Fruit fly (Drosophila melanogaster): Measurements from ENCODE around the gene CG7990.
A peak's percentile ranks its signal among the peaks of the same experiment; 100 is the strongest.

The CG7990 gene

DNA sequence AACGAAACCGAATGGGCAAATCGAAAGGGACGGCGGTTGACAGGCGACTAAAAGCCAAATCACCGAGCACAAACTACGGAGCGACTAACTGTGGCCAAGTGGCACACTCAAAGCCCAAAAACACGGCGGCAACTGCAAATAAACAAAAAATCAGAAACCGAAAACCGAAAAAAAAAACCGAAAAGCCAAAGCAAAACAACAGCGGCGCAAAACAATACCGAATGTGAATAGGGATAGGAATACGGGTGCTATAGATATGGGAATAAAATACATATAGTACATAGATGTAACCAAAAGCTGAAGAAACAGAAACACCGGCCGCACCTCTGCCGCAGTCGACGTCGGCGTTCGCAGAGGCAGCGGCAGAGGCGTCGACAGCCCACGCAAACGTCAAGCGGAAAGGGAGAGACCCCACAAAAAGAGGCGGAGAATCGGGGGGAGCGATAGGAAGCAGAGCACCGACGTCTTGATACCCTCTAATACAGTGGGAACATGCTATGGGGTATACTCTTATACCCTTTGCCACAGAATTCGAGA lies 34.7 kb downstream of the CG7990 start, which contains the start of gene RhoGAP18B:
Gene RhoGAP18B, minus strand, starts transcription at position 51 of the 537 bp plus-strand sequence.
- no peak for TF ChIP-seq CG1620 (GFP tag; optimal IDR thresholded peaks at IDR 0.05)
- no peak for TF ChIP-seq bab1 (GFP tag; optimal IDR thresholded peaks at IDR 0.05)
- no peak for TF ChIP-seq kay (GFP tag; ENCODE audit: borderline replicate concordance)
- no peak for TF ChIP-seq Mnt (GFP tag; optimal IDR thresholded peaks at IDR 0.05)
- no peak for TF ChIP-seq tj (GFP tag; optimal IDR thresholded peaks at IDR 0.05)
- TF ChIP-seq CG7045 (GFP tag; optimal IDR thresholded peaks at IDR 0.05), result no peak
- TF ChIP-seq cnc (optimal IDR thresholded peaks at IDR 0.05), result no peak
- TF ChIP-seq CG12768 (GFP tag; optimal IDR thresholded peaks at IDR 0.05), result no peak
- TF ChIP-seq cic (GFP tag; optimal IDR thresholded peaks at IDR 0.05), result no peak
- TF ChIP-seq ovo (GFP tag; optimal IDR thresholded peaks at IDR 0.05), result no peak
- no peak for TF ChIP-seq pad (GFP tag; optimal IDR thresholded peaks at IDR 0.05)
- TF ChIP-seq Clk (GFP tag; optimal IDR thresholded peaks at IDR 0.05), result no peak
- no peak for TF ChIP-seq Crg-1 (GFP tag; optimal IDR thresholded peaks at IDR 0.05)
- TF ChIP-seq CG14711 (tag; optimal IDR thresholded peaks at IDR 0.05), result no peak

- TF ChIP-seq kay (GFP tag; ENCODE audit: borderline replicate concordance), result peak; percentile 85
- TF ChIP-seq cic (GFP tag; optimal IDR thresholded peaks at IDR 0.05), result no peak
- TF ChIP-seq CG14711 (tag; optimal IDR thresholded peaks at IDR 0.05), result peak; percentile 18
- TF ChIP-seq CG7101 (tag; optimal IDR thresholded peaks at IDR 0.05), result peak; percentile 41
- no peak for TF ChIP-seq cnc (optimal IDR thresholded peaks at IDR 0.05)
- no peak for TF ChIP-seq ovo (GFP tag; optimal IDR thresholded peaks at IDR 0.05)
- peak; percentile 50 for TF ChIP-seq CG5204 (GFP tag; optimal IDR thresholded peaks at IDR 0.05)
- no peak for TF ChIP-seq CG33017 (tag; optimal IDR thresholded peaks at IDR 0.05)
- TF ChIP-seq tj (GFP tag; optimal IDR thresholded peaks at IDR 0.05), result no peak
- TF ChIP-seq CG11617 (GFP tag; optimal IDR thresholded peaks at IDR 0.05), result peak; percentile 6
- TF ChIP-seq Clk (GFP tag; optimal IDR thresholded peaks at IDR 0.05), result no peak
- TF ChIP-seq Crg-1 (GFP tag; optimal IDR thresholded peaks at IDR 0.05), result no peak
- TF ChIP-seq pad (GFP tag; optimal IDR thresholded peaks at IDR 0.05), result peak; percentile 20
- TF ChIP-seq CG12768 (GFP tag; optimal IDR thresholded peaks at IDR 0.05), result no peak
- peak; percentile 11 for TF ChIP-seq CG7045 (GFP tag; optimal IDR thresholded peaks at IDR 0.05)
- TF ChIP-seq bab1 (GFP tag; optimal IDR thresholded peaks at IDR 0.05), result peak; percentile 28
- TF ChIP-seq Hr96 (GFP tag; optimal IDR thresholded peaks at IDR 0.05), result peak; percentile 25
- TF ChIP-seq Mnt (GFP tag; optimal IDR thresholded peaks at IDR 0.05), result no peak
- no peak for TF ChIP-seq CG1620 (GFP tag; optimal IDR thresholded peaks at IDR 0.05)
- TF ChIP-seq toe (GFP tag; optimal IDR thresholded peaks at IDR 0.05), result no peak
Measured at dm6 chrX:19166152-19166935, 35.4 kb downstream of the CG7990 start.

DNA sequence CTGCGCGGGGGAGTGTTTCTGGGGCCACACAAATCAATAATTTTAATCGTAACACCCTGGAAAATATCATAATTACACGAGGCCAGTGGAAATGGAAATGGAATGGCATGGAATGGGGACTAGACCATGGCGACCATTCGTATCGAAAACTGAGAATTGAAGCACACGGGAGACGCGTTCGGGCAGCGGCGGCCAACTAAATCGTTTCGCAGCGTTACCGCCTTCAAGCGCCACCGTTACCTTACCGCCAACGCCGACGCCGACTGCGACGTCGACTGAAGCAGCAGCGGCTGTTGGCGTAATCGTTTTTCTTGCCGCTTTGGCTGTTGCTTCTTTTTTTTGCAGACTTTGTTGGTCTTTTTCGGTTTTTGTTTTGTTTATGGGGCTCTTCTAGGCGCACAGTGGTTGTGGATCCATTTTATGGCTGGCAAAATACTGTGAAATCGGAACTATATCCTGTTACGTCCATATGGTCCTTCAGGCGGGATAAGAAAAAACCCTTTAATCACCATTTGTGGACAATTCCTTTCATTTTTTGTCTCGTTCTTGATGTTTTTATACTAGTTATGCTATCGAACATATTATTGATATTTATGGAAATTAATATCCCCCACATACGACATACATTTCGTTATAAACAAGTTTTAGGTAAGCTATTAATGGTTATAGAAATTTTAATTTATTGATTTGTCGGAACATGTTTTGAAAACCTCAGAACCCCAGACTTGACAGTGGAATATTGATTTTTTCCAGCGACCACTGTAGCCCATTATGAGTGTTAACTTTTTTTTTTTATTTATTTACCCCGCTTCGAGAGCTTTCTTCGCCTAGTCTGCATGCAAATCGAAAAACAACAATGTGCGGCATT lies 36.4 kb downstream of the CG7990 start:
- TF ChIP-seq Mnt (GFP tag; optimal IDR thresholded peaks at IDR 0.05), result peak; percentile 3
- TF ChIP-seq tj (GFP tag; optimal IDR thresholded peaks at IDR 0.05), result peak; percentile 53
- no peak for TF ChIP-seq CG1620 (GFP tag; optimal IDR thresholded peaks at IDR 0.05)
- TF ChIP-seq ovo (GFP tag; optimal IDR thresholded peaks at IDR 0.05), result peak; percentile 20
- no peak for TF ChIP-seq CG11617 (GFP tag; optimal IDR thresholded peaks at IDR 0.05)
- TF ChIP-seq CG33017 (tag; optimal IDR thresholded peaks at IDR 0.05), result no peak

DNA sequence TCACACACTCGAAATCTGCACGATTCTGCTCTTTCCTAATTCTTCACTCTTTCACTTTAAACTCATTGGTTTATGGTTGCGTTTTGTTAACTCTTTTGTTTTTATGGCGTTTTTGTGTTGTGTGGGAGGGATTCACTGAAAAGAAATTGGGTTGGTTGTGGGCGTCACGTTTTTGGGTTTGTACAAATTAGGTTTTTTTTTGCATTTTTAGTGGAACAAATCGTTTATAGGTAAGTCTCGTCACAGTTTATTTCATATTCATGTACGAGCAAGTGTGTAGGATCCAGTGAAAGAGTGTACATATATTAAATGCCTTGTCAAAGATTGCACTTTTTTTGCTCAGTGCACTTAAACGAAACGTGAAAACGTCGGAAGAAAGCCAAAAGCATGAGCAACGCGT lies 37.1 kb downstream of the CG7990 start:
- TF ChIP-seq bab1 (GFP tag; optimal IDR thresholded peaks at IDR 0.05) (no peak), CG33017 (tag; optimal IDR thresholded peaks at IDR 0.05) (no peak), CG7045 (GFP tag; optimal IDR thresholded peaks at IDR 0.05) (no peak), CG7101 (tag; optimal IDR thresholded peaks at IDR 0.05) (no peak), ovo (GFP tag; optimal IDR thresholded peaks at IDR 0.05) (no peak), CG14711 (tag; optimal IDR thresholded peaks at IDR 0.05) (no peak), CG12768 (GFP tag; optimal IDR thresholded peaks at IDR 0.05) (no peak), kay (GFP tag; ENCODE audit: borderline replicate concordance) (no peak), pad (GFP tag; optimal IDR thresholded peaks at IDR 0.05) (no peak), tj (GFP tag; optimal IDR thresholded peaks at IDR 0.05) (no peak), CG11617 (GFP tag; optimal IDR thresholded peaks at IDR 0.05) (no peak), CG1620 (GFP tag; optimal IDR thresholded peaks at IDR 0.05) (no peak)

DNA sequence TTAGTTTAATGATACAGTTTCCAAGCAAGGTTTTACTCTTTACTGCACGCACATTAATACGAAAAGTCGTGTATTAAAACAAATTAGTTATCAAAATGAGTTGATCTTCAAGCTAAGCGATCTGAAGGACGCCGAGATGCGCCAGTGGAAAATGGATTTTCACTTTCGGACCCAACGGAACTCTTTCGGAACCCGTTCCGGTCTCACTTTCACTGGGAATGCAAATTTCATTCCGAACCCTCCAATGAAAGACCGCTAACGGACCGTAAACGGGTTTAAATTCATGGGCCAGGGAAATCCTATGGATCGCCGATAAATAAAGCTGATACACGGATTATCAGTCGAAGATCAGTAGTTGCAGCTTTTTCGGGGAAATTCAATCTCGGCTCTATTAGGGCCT lies 38.3 kb downstream of the CG7990 start:
- TF ChIP-seq CG33017 (tag; optimal IDR thresholded peaks at IDR 0.05) (no peak), toe (GFP tag; optimal IDR thresholded peaks at IDR 0.05) (no peak), cic (GFP tag; optimal IDR thresholded peaks at IDR 0.05) (no peak), cnc (optimal IDR thresholded peaks at IDR 0.05) (no peak), Crg-1 (GFP tag; optimal IDR thresholded peaks at IDR 0.05) (no peak), CG12768 (GFP tag; optimal IDR thresholded peaks at IDR 0.05) (no peak), CG1620 (GFP tag; optimal IDR thresholded peaks at IDR 0.05) (no peak), Mnt (GFP tag; optimal IDR thresholded peaks at IDR 0.05) (no peak), pad (GFP tag; optimal IDR thresholded peaks at IDR 0.05) (no peak), CG5204 (GFP tag; optimal IDR thresholded peaks at IDR 0.05) (no peak), ovo (GFP tag; optimal IDR thresholded peaks at IDR 0.05) (no peak), CG14711 (tag; optimal IDR thresholded peaks at IDR 0.05) (no peak), CG7101 (tag; optimal IDR thresholded peaks at IDR 0.05) (no peak), Clk (GFP tag; optimal IDR thresholded peaks at IDR 0.05) (no peak), tj (GFP tag; optimal IDR thresholded peaks at IDR 0.05) (no peak), bab1 (GFP tag; optimal IDR thresholded peaks at IDR 0.05) (no peak), Hr96 (GFP tag; optimal IDR thresholded peaks at IDR 0.05) (no peak), CG7045 (GFP tag; optimal IDR thresholded peaks at IDR 0.05) (no peak)
